Worm (Caenorhabditis elegans): ENCODE measurements around the gene F58F12.4.

- TF ChIP-seq daf-19 (GFP tag; conservative IDR thresholded peaks at IDR 0.05): no peak
- no peak for TF ChIP-seq pha-4 (GFP tag; IDR thresholded peaks at IDR 0.05)
- no peak for TF ChIP-seq pha-4 (tag; optimal IDR thresholded peaks at IDR 0.05)
- no peak for TF ChIP-seq mdl-1 (tag; optimal IDR thresholded peaks at IDR 0.05)
- no peak for TF ChIP-seq aly-2 (tag; optimal IDR thresholded peaks at IDR 0.05)
- TF ChIP-seq ces-1 (GFP tag; optimal IDR thresholded peaks at IDR 0.05): no peak
Observed at ce11 chrII:6380866-6381265, 5.7 kb upstream of the F58F12.4 start, which contains the start of gene F58F12.12.
